Fruit fly (Drosophila melanogaster): ENCODE results near the gene cbt.

dm6 chr2L:437498-437897 is 42.0 kb downstream of the cbt start:
- no peak for TF ChIP-seq CG8478 (optimal IDR thresholded peaks at IDR 0.05)
- no peak for TF ChIP-seq CTCF (optimal IDR thresholded peaks at IDR 0.05)

All from S2 (cell line).